Worm (Caenorhabditis elegans) whole organism, L4 larva: Measurements from ENCODE around the gene nol-10.

ENCODE experiments used
- F26F4.8 ChIP-seq: fragments of 200-800 bp; sonication (Bioruptor generic); conservative IDR thresholded peaks from 2 replicates; pipeline ENCODE4 v1.3.6; 2022; ENCODE audit warnings: missing genetic modification characterization, missing compliant biosample characterization
- F37D6.2 ChIP-seq: sonication (generic microtip); optimal IDR thresholded peaks from 2 replicates; lab custom pipeline; 2016; ENCODE audit warnings: mild to moderate bottlenecking, missing genetic modification characterization, missing compliant biosample characterization
- T20F7.1 ChIP-seq: fragments of 200-800 bp; sonication (Bioruptor generic); optimal IDR thresholded peaks from 2 replicates; lab custom pipeline; 2018; ENCODE audit warnings: mild to moderate bottlenecking, missing genetic modification characterization, missing compliant biosample characterization
- Y48G9A.11 ChIP-seq: fragments of 200-800 bp; sonication (Bioruptor generic); IDR thresholded peaks from 2 replicates; pipeline ENCODE4 v1.3.6; 2022; ENCODE audit warnings: missing genetic modification reagents, missing genetic modification characterization, missing compliant biosample characterization
- ZK337.2 ChIP-seq: fragments of 200-800 bp; sonication (Bioruptor generic); IDR thresholded peaks from 2 replicates; pipeline ENCODE4 v1.3.6; 2022; ENCODE audit warnings: missing genetic modification reagents, missing genetic modification characterization, missing compliant biosample characterization
- aha-1 ChIP-seq: fragments of 150-350 bp; peaks from one replicate; lab custom pipeline; 2014; ENCODE audit warnings: missing biosample characterization, missing genetic modification characterization
- aly-2 ChIP-seq: sonication (generic microtip); optimal IDR thresholded peaks from 2 replicates; lab custom pipeline; 2018; ENCODE audit warnings: missing biosample characterization, missing genetic modification characterization
- attf-4 ChIP-seq: sonication (generic microtip); optimal IDR thresholded peaks from 3 replicates; lab custom pipeline; 2017; ENCODE audit warnings: missing biosample characterization, missing genetic modification characterization
- ceh-28 ChIP-seq: fragments of 150-350 bp; optimal IDR thresholded peaks from 2 replicates; lab custom pipeline; 2014; ENCODE audit warnings: missing biosample characterization, missing genetic modification reagents, missing genetic modification characterization
- ces-1 ChIP-seq: fragments of 150-350 bp; sonication (generic microtip); optimal IDR thresholded peaks from 4 replicates; lab custom pipeline; 2014; ENCODE audit warnings: missing biosample characterization, missing genetic modification reagents, missing genetic modification characterization
- ctbp-1 ChIP-seq: fragments of 200-800 bp; sonication (Bioruptor generic); IDR thresholded peaks from 2 replicates; pipeline ENCODE4 v1.3.6; 2022; ENCODE audit warnings: missing genetic modification reagents, missing genetic modification characterization, missing compliant biosample characterization
- daf-8 ChIP-seq: fragments of 200-800 bp; sonication (Bioruptor generic); IDR thresholded peaks from 2 replicates; pipeline ENCODE4 v1.3.6; 2022; ENCODE audit warnings: missing genetic modification characterization, missing compliant biosample characterization
- dpl-1 ChIP-seq: fragments of 150-350 bp; optimal IDR thresholded peaks from 2 replicates; lab custom pipeline; 2014; ENCODE audit warnings: missing biosample characterization, missing genetic modification reagents, missing genetic modification characterization
- hlh-30 ChIP-seq: sonication (generic microtip); optimal IDR thresholded peaks from 2 replicates; lab custom pipeline; 2017; ENCODE audit warnings: antibody characterized with exemption, mild to moderate bottlenecking, missing genetic modification characterization, missing compliant biosample characterization; ENCODE audit not compliant: insufficient read depth
- lin-38 ChIP-seq: fragments of 200-800 bp; sonication (Bioruptor generic); IDR thresholded peaks from 2 replicates; pipeline ENCODE4 v1.3.6; 2022; ENCODE audit warnings: missing genetic modification reagents, missing genetic modification characterization, missing compliant biosample characterization
- lsy-2 ChIP-seq, 2 experiments: fragments of 150-350 bp in 1 of 2; sonication (generic microtip) in 1 of 2; optimal IDR thresholded peaks; 2 replicates each; lab custom pipeline; 2014 to 2017; ENCODE audit warnings: missing biosample characterization in 2 of 2, missing genetic modification characterization in 2 of 2
- madf-9 ChIP-seq: fragments of 200-800 bp; sonication (Bioruptor generic); conservative IDR thresholded peaks from 2 replicates; pipeline ENCODE4 v1.3.6; 2022; ENCODE audit warnings: missing genetic modification reagents, missing genetic modification characterization, missing compliant biosample characterization
- mep-1 ChIP-seq: fragments of 150-350 bp; sonication (generic microtip); optimal IDR thresholded peaks from 3 replicates; lab custom pipeline; 2014; ENCODE audit warnings: missing biosample characterization, missing genetic modification characterization
- mes-2 ChIP-seq: sonication (generic microtip); optimal IDR thresholded peaks from 2 replicates; lab custom pipeline; 2016; ENCODE audit warnings: missing genotype, mild to moderate bottlenecking, missing genetic modification characterization, missing compliant biosample characterization; ENCODE audit not compliant: poor library complexity, severe bottlenecking
- mxl-2 ChIP-seq: fragments of 200-800 bp; sonication (Bioruptor generic); conservative IDR thresholded peaks from 2 replicates; pipeline ENCODE4 v1.3.6; 2022; ENCODE audit warnings: missing genetic modification reagents, missing genetic modification characterization, missing compliant biosample characterization
- pha-4 ChIP-seq, 2 experiments: fragments of 150-350 bp in 1 of 2; fragments of 200-800 bp in 1 of 2; sonication (Bioruptor generic) in 1 of 2; IDR thresholded peaks in 1 of 2; optimal IDR thresholded peaks in 1 of 2; 2 replicates each; pipeline versions ENCODE4 v1.3.6 to Lab custom; 2014 to 2022; ENCODE audit warnings: missing genetic modification characterization in 2 of 2, missing genetic modification reagents in 2 of 2, missing biosample characterization in 1 of 2, missing compliant biosample characterization in 1 of 2
- php-3 ChIP-seq: fragments of 200-800 bp; sonication (Bioruptor generic); IDR thresholded peaks from 2 replicates; pipeline ENCODE4 v1.3.6; 2022; ENCODE audit warnings: missing genetic modification reagents, missing genetic modification characterization, missing compliant biosample characterization
- set-16 ChIP-seq: fragments of 200-800 bp; sonication (Bioruptor generic); IDR thresholded peaks from 2 replicates; pipeline ENCODE4 v1.3.6; 2022; ENCODE audit warnings: missing genetic modification reagents, missing genetic modification characterization, missing compliant biosample characterization
- tag-97 ChIP-seq: fragments of 200-800 bp; sonication (Bioruptor generic); IDR thresholded peaks from 2 replicates; pipeline ENCODE4 v1.3.6; 2022; ENCODE audit warnings: missing genetic modification characterization, missing compliant biosample characterization
- unc-62 ChIP-seq, 3 experiments: fragments of 150-350 bp in 1 of 3; sonication (generic microtip); optimal IDR thresholded peaks in 2 of 3; peaks in 1 of 3; 1 replicate in 1 of 3; 2 replicates in 2 of 3; lab custom pipeline; 2014 to 2017; ENCODE audit warnings: missing biosample characterization in 3 of 3, missing genetic modification characterization in 3 of 3, missing genetic modification reagents in 3 of 3, missing genotype in 1 of 3
- zag-1 ChIP-seq: fragments of 150-350 bp; optimal IDR thresholded peaks from 2 replicates; lab custom pipeline; 2014; ENCODE audit warnings: missing biosample characterization, missing genetic modification characterization
- zip-11 ChIP-seq: fragments of 200-800 bp; sonication (Bioruptor generic); IDR thresholded peaks from 2 replicates; pipeline ENCODE4 v1.3.6; 2022; ENCODE audit warnings: missing genetic modification characterization, missing compliant biosample characterization
- ztf-11 ChIP-seq: fragments of 150-350 bp; optimal IDR thresholded peaks from 2 replicates; lab custom pipeline; 2014; ENCODE audit warnings: missing biosample characterization, missing genetic modification characterization
- ztf-7 ChIP-seq: fragments of 150-350 bp; optimal IDR thresholded peaks from 2 replicates; lab custom pipeline; 2014; ENCODE audit warnings: missing biosample characterization, missing genetic modification characterization

The nol-10 gene

DNA sequence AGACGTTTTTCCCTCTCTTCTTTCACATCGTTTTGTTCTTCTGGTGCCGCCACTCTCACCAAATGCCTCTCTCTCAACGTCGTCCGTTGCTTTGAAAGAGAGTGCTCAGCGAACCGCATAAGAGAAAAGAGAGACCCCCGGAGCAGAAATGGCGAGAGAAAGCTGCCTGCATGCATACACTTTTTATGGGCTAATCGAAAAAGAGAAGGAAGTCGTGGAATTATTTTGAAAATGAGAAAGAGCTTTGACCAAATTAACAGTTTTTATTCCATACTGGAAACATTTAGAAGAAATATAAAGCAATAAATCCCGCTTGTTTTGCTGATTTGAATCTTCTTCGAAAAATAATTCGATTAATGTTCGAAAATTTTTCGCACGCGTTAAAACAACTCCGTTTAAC, 40.1 kb downstream of the nol-10 start:
- TF ChIP-seq attf-4 (tag; lab: Kevin White, UChicago) = no peak
- TF ChIP-seq aha-1 = peak; percentile 7
- no peak for TF ChIP-seq madf-9
- peak; percentile 26 for TF ChIP-seq mes-2 (tag; lab: Kevin White, UChicago)
- peak in 1 of 2 experiments; percentile 82 for TF ChIP-seq unc-62 (GFP tag; optimal IDR thresholded peaks at IDR 0.05 in 1 of 2; lab: Kevin White, UChicago)
- TF ChIP-seq unc-62 (tag; optimal IDR thresholded peaks at IDR 0.05; lab: Kevin White, UChicago) = no peak

DNA sequence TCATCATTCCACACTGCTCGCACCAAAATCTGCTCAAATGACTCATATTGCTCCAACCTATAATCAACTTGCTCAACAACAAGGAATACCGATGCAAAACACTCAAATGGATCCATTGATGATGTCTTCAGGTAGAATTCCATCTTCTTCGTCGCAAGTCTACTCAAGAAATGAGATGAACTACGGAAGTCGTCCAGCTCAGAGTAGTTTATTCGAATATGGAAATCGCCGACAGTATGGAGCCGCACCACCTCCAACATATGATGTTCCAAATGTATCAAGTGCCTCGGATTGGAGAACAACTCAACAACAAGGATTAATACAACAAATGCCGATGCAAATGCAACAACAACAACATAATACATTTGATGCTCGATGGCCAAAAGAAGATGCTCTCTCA, 42.7 kb downstream of the nol-10 start:
- TF ChIP-seq zag-1 (tag; lab: Kevin White, UChicago) (no peak), set-16 (no peak), ceh-28 (tag; lab: Kevin White, UChicago) (no peak), unc-62 (GFP tag; optimal IDR thresholded peaks at IDR 0.05 in 1 of 2; lab: Kevin White, UChicago) (peak in 1 of 2 experiments; percentile 95), unc-62 (tag; optimal IDR thresholded peaks at IDR 0.05; lab: Kevin White, UChicago) (no peak), pha-4 (GFP tag; IDR thresholded peaks at IDR 0.05; lab: Robert Waterston, UW) (no peak), pha-4 (tag; optimal IDR thresholded peaks at IDR 0.05; lab: Kevin White, UChicago) (no peak)
- TF ChIP-seq, all 104 proteins: peak for 1

DNA sequence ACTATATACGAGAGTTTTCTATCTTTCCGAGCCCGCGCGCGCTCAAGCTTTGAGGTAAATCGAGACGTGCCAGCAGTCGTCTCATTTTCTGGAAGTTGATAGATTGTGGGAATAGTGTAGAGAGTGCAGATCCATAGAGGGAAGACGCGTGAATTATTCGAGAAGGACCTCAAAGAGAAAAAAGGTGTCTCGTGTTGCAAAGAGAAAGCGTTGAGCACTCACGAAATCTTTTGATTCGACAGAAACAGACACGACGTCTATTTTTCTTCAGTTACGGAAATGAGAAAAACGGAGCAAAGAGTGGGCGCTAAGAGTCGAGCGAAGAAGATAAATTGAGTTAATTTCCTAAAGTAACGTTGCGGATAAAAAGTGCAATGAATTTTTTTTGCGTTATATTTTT, 43.5 kb downstream of the nol-10 start:
- peak in 1 of 2 experiments; percentile 86 for TF ChIP-seq unc-62 (GFP tag; optimal IDR thresholded peaks at IDR 0.05 in 1 of 2; lab: Kevin White, UChicago)
- TF ChIP-seq unc-62 (tag; optimal IDR thresholded peaks at IDR 0.05; lab: Kevin White, UChicago) = no peak
- peak; percentile 35 for TF ChIP-seq aly-2 (tag; lab: Kevin White, UChicago)
- no peak for TF ChIP-seq daf-8 (GFP tag; lab: Robert Waterston, UW)
- peak in 1 of 2 experiments; percentile 37 for TF ChIP-seq lsy-2 (tag; optimal IDR thresholded peaks at IDR 0.05; lab: Kevin White, UChicago)
- no peak for TF ChIP-seq F26F4.8
- peak; percentile 10 for TF ChIP-seq F37D6.2 (tag; lab: Kevin White, UChicago)
- TF ChIP-seq hlh-30 (tag; lab: Kevin White, UChicago) = no peak
- no peak for TF ChIP-seq ctbp-1 (GFP tag; lab: Robert Waterston, UW)

DNA sequence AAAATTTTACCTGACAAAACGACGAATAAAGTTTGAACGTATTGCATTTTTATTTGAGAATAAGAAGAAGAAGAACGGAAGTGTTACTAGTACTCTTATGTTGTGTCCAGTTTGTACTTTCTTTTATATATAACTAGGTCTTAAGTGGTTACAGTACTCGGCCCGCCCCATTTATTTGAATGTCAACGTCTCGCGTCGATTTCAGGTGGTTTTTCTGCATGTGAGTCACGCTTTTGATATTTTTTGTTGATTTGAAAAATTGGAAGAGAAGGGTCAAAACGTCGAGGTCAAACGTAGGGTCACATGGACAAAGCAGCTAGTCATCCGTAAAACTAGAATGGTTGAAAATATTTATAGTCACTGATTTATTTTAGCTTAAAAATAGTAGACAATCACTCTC, 48.5 kb downstream of the nol-10 start, which contains the start of gene F45E4.5:
Gene F45E4.5 (minus strand): TSS at position 101 of the 400 bp plus-strand sequence.
- TF ChIP-seq aha-1 (peak; percentile 48), hlh-30 (tag; lab: Kevin White, UChicago) (no peak), zip-11 (GFP tag; lab: Robert Waterston, UW) (no peak)

DNA sequence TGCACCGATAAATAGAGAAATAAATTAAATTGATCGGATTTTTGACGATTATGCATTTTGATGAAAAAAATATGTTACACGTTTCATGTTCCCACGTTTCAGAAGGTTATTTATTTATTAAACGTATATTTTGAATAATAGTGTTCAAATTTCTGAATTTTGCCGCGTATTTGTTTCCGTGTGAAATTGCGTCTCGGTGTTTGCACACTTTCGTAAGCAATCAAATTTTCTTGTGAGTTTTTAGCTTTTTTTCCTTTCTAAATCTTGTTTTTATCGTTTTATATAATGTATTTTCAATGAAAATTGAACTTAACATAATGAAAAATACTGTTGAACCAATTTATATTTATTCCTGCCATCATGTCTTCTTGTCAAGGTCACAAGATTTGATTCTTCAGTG, 52.1 kb downstream of the nol-10 start, which contains the start of gene F45E4.6:
Gene F45E4.6 (minus strand): TSS at position 14 of the 400 bp plus-strand sequence.
- TF ChIP-seq dpl-1 (peak; percentile 93), Y48G9A.11 (GFP tag; lab: Robert Waterston, UW) (no peak), lin-38 (GFP tag; lab: Robert Waterston, UW) (0 out of 2 replicates have a peak, but pooled peaks have one; percentile 23), mxl-2 (no peak), T20F7.1 (GFP tag; lab: Kevin White, UChicago) (peak; percentile 57), mes-2 (tag; lab: Kevin White, UChicago) (peak; percentile 69), ztf-11 (tag; lab: Kevin White, UChicago) (no peak)

DNA sequence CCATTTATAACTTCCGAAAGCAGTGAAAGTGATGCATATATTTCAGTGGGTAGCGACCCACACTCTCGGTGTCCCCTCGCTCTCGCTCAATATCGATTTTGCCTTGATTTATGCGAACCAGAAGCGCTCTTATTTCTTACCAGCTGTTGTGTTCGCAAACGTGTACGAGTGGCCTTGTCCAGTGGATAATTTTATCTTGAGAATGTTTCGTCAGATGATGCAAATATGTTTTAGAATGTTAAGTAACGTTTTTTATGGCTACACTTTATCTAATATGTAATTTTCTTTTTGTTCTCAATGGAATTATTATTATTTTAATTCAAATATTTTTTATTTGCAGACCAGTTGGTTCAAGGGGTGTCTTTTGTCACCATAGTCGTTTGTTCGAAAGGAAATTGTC, 52.6 kb downstream of the nol-10 start, which contains the start of gene plp-1:
Gene plp-1 (plus strand): TSS at position 341 of the 400 bp plus-strand sequence.
- TF ChIP-seq php-3 (GFP tag; lab: Robert Waterston, UW) (no peak), ztf-7 (peak; percentile 91), hlh-30 (tag; lab: Kevin White, UChicago) (no peak), ces-1 (GFP tag; lab: Kevin White, UChicago) (no peak), ZK337.2 (GFP tag; lab: Robert Waterston, UW) (no peak), tag-97 (GFP tag; lab: Robert Waterston, UW) (no peak), mep-1 (tag; lab: Kevin White, UChicago) (no peak)
